Fruit fly (Drosophila melanogaster) whole organism, embryonic: ENCODE data around the gene CG16953.

Source experiments
- Asciz ChIP-seq: fragments of 200-800 bp; sonication (Bioruptor generic); optimal IDR thresholded peaks from 2 replicates; lab custom pipeline; 2017; ENCODE audit warnings: missing biosample characterization, mild to moderate bottlenecking, missing genetic modification characterization, missing genetic modification reagents
- Awh ChIP-seq: fragments of 200-800 bp; sonication (Bioruptor generic); IDR thresholded peaks from 2 replicates; pipeline ENCODE4, ENCODE4 v1.3.6; 2022; ENCODE audit warnings: missing biosample characterization, missing genetic modification characterization
- C15 ChIP-seq: fragments of 200-800 bp; sonication (Bioruptor generic); IDR thresholded peaks from 3 replicates; pipeline ENCODE4 v1.3.6; 2022; ENCODE audit warnings: missing biosample characterization, missing genetic modification characterization
- CG12236 ChIP-seq: fragments of 200-800 bp; sonication (Bioruptor generic); optimal IDR thresholded peaks from 2 replicates; lab custom pipeline; 2016; ENCODE audit warnings: missing biosample characterization, missing genetic modification characterization
- CG17612 ChIP-seq: fragments of 200-800 bp; sonication (Bioruptor generic); IDR thresholded peaks from 2 replicates; pipeline ENCODE4 v1.3.6; 2022; ENCODE audit warnings: missing biosample characterization, missing genetic modification characterization
- CG18619 ChIP-seq: fragments of 200-800 bp; sonication (Bioruptor generic); optimal IDR thresholded peaks from 3 replicates; lab custom pipeline; 2017; ENCODE audit warnings: missing biosample characterization, mild to moderate bottlenecking, missing genetic modification characterization
- CG2129 ChIP-seq: fragments of 200-800 bp; sonication (Bioruptor generic); IDR thresholded peaks from 2 replicates; pipeline ENCODE4 v1.3.6; 2022; ENCODE audit warnings: missing biosample characterization, missing genetic modification characterization; ENCODE audit not compliant: partially characterized antibody
- CG42726 ChIP-seq: fragments of 200-800 bp; sonication (Bioruptor generic); IDR thresholded peaks from 2 replicates; pipeline ENCODE4 v1.3.6; 2022; ENCODE audit warnings: missing biosample characterization, missing genetic modification characterization; ENCODE audit not compliant: partially characterized antibody
- CG4360 ChIP-seq: fragments of 200-800 bp; sonication (Bioruptor generic); IDR thresholded peaks from 2 replicates; pipeline ENCODE4 v1.3.6; 2022; ENCODE audit warnings: missing biosample characterization, missing genetic modification characterization
- CG6854 ChIP-seq: fragments of 200-800 bp; sonication (Bioruptor generic); optimal IDR thresholded peaks from 3 replicates; lab custom pipeline; 2017; ENCODE audit warnings: missing biosample characterization, mild to moderate bottlenecking, missing genetic modification characterization
- CG7745 ChIP-seq: fragments of 200-800 bp; sonication (Bioruptor generic); optimal IDR thresholded peaks from 2 replicates; lab custom pipeline; 2018; ENCODE audit warnings: missing biosample characterization, mild to moderate bottlenecking, missing genetic modification characterization, moderate library complexity
- CG8359 ChIP-seq: fragments of 200-800 bp; sonication (Bioruptor generic); optimal IDR thresholded peaks from 2 replicates; lab custom pipeline; 2017; ENCODE audit warnings: missing biosample characterization, mild to moderate bottlenecking, missing genetic modification characterization, borderline replicate concordance
- CG8388 ChIP-seq: fragments of 200-800 bp; sonication (Bioruptor generic); optimal IDR thresholded peaks from 2 replicates; lab custom pipeline; 2019; ENCODE audit warnings: missing biosample characterization, mild to moderate bottlenecking, missing genetic modification characterization, moderate library complexity
- Camta ChIP-seq: fragments of 200-800 bp; sonication (Bioruptor generic); optimal IDR thresholded peaks from 2 replicates; lab custom pipeline; 2016; ENCODE audit warnings: missing biosample characterization, missing genetic modification characterization
- Drgx ChIP-seq: fragments of 200-800 bp; sonication (Bioruptor generic); IDR thresholded peaks from 2 replicates; pipeline ENCODE4 v1.3.6; 2022; ENCODE audit warnings: missing biosample characterization, missing genetic modification characterization
- Eip74EF ChIP-seq, 2 experiments: fragments of 200-800 bp in 1 of 2; fragments of >200 bp in 1 of 2; sonication (Bioruptor generic) in 1 of 2; optimal IDR thresholded peaks; 2 replicates each; lab custom pipeline; 2017 to 2019; ENCODE audit warnings: missing biosample characterization in 2 of 2, missing genetic modification characterization in 2 of 2, mild to moderate bottlenecking in 1 of 2, moderate library complexity in 1 of 2
- Fer1 ChIP-seq: fragments of 200-800 bp; sonication (Bioruptor generic); optimal IDR thresholded peaks from 2 replicates; lab custom pipeline; 2017; ENCODE audit warnings: missing biosample characterization, mild to moderate bottlenecking, missing genetic modification characterization
- Gug ChIP-seq: fragments of 200-800 bp; sonication (Bioruptor generic); IDR thresholded peaks from 4 replicates; pipeline ENCODE4 v1.3.6; 2022; ENCODE audit warnings: missing biosample characterization, missing genetic modification characterization
- HLH4C ChIP-seq: fragments of 200-800 bp; sonication (Bioruptor generic); IDR thresholded peaks from 3 replicates; pipeline ENCODE4 v1.3.6; 2022; ENCODE audit warnings: missing biosample characterization, missing genetic modification characterization; ENCODE audit not compliant: partially characterized antibody
- Hr78 ChIP-seq, 2 experiments: fragments of 200-800 bp in 1 of 2; fragments of >200 bp in 1 of 2; sonication (Bioruptor generic) in 1 of 2; optimal IDR thresholded peaks; 2 replicates each; lab custom pipeline; 2017 to 2019; ENCODE audit warnings: missing biosample characterization in 2 of 2, missing genetic modification characterization in 2 of 2, mild to moderate bottlenecking in 1 of 2, moderate library complexity in 1 of 2
- Lpt ChIP-seq: fragments of >200 bp; optimal IDR thresholded peaks from 2 replicates; lab custom pipeline; 2018; ENCODE audit warnings: missing biosample characterization, missing genetic modification characterization
- Med ChIP-seq: fragments of 200-800 bp; sonication (Bioruptor generic); peaks from one replicate; lab custom pipeline; 2016; ENCODE audit warnings: missing biosample characterization, missing genetic modification characterization, mild to moderate bottlenecking, inconsistent platforms, moderate library complexity
- NC2α ChIP-seq: fragments of 200-800 bp; sonication (Bioruptor generic); optimal IDR thresholded peaks from 2 replicates; lab custom pipeline; 2016; ENCODE audit warnings: missing biosample characterization, missing genetic modification characterization
- Sox100B ChIP-seq: fragments of 200-800 bp; sonication (Bioruptor generic); optimal IDR thresholded peaks from 3 replicates; lab custom pipeline; 2018; ENCODE audit warnings: missing biosample characterization, mild to moderate bottlenecking, missing genetic modification characterization
- Spps ChIP-seq: fragments of 200-800 bp; sonication (Bioruptor generic); optimal IDR thresholded peaks from 2 replicates; lab custom pipeline; 2018; ENCODE audit warnings: missing biosample characterization, mild to moderate bottlenecking, missing genetic modification characterization
- Tbp ChIP-seq: fragments of >200 bp; optimal IDR thresholded peaks from 2 replicates; lab custom pipeline; 2018; ENCODE audit warnings: missing biosample characterization, missing genetic modification characterization
- al ChIP-seq: fragments of 200-800 bp; sonication (Bioruptor generic); IDR thresholded peaks from 2 replicates; pipeline ENCODE4 v1.3.6; 2022; ENCODE audit warnings: missing biosample characterization, missing genetic modification characterization
- ara ChIP-seq: fragments of 200-800 bp; sonication (Bioruptor generic); IDR thresholded peaks from 2 replicates; pipeline ENCODE4 v1.3.6; 2022; ENCODE audit warnings: missing biosample characterization, missing genetic modification characterization
- cas ChIP-seq: fragments of 200-800 bp; sonication (Bioruptor generic); IDR thresholded peaks from 2 replicates; pipeline ENCODE4 v1.3.6; 2022; ENCODE audit warnings: missing biosample characterization, missing genetic modification characterization
- cato ChIP-seq: fragments of 200-800 bp; sonication (Bioruptor generic); optimal IDR thresholded peaks from 2 replicates; lab custom pipeline; 2016; ENCODE audit warnings: missing biosample characterization, missing genetic modification characterization, borderline replicate concordance
- cwo ChIP-seq: fragments of 200-800 bp; sonication (Bioruptor generic); optimal IDR thresholded peaks from 3 replicates; lab custom pipeline; 2017; ENCODE audit warnings: missing biosample characterization, missing genetic modification characterization, mild to moderate bottlenecking, moderate library complexity, missing genetic modification reagents
- dan ChIP-seq: fragments of 200-800 bp; sonication (Bioruptor generic); IDR thresholded peaks from 2 replicates; pipeline ENCODE4 v1.3.6; 2022; ENCODE audit warnings: missing biosample characterization, missing genetic modification characterization
- dati ChIP-seq: fragments of 200-800 bp; sonication (Bioruptor generic); IDR thresholded peaks from 2 replicates; pipeline ENCODE4 v1.3.6; 2022; ENCODE audit warnings: missing biosample characterization, missing genetic modification characterization
- disco-r ChIP-seq: fragments of 200-800 bp; sonication (Bioruptor generic); optimal IDR thresholded peaks from 2 replicates; lab custom pipeline; 2016; ENCODE audit warnings: missing biosample characterization, missing genetic modification characterization
- gce ChIP-seq: fragments of 200-800 bp; sonication (Bioruptor generic); IDR thresholded peaks from 3 replicates; pipeline ENCODE4 v1.3.6; 2022; ENCODE audit warnings: missing biosample characterization, missing genetic modification characterization
- gro ChIP-seq: fragments of 200-800 bp; sonication (Bioruptor generic); optimal IDR thresholded peaks from 2 replicates; lab custom pipeline; 2016; ENCODE audit warnings: missing biosample characterization, missing genetic modification characterization
- nau ChIP-seq: fragments of 200-800 bp; sonication (Bioruptor generic); optimal IDR thresholded peaks from 3 replicates; lab custom pipeline; 2017; ENCODE audit warnings: missing biosample characterization, mild to moderate bottlenecking, missing genetic modification characterization, missing genetic modification reagents
- nerfin-2 ChIP-seq: fragments of 200-800 bp; sonication (Bioruptor generic); IDR thresholded peaks from 2 replicates; pipeline ENCODE4 v1.3.6; 2022; ENCODE audit warnings: missing biosample characterization, missing genetic modification characterization; ENCODE audit not compliant: partially characterized antibody
- odd ChIP-seq: fragments of 200-800 bp; sonication (Bioruptor generic); optimal IDR thresholded peaks from 2 replicates; lab custom pipeline; 2017; ENCODE audit warnings: missing biosample characterization, mild to moderate bottlenecking, missing genetic modification characterization
- p53 ChIP-seq: fragments of 200-800 bp; sonication (Bioruptor generic); optimal IDR thresholded peaks from 2 replicates; lab custom pipeline; 2016; ENCODE audit warnings: missing biosample characterization, missing genetic modification characterization
- peb ChIP-seq: fragments of 200-800 bp; sonication (Bioruptor generic); IDR thresholded peaks from 2 replicates; pipeline ENCODE4 v1.3.6; 2022; ENCODE audit warnings: missing biosample characterization, missing genetic modification characterization
- pros ChIP-seq: fragments of 200-800 bp; sonication (Bioruptor generic); optimal IDR thresholded peaks from 3 replicates; lab custom pipeline; 2019; ENCODE audit warnings: missing biosample characterization, mild to moderate bottlenecking, missing genetic modification characterization, moderate library complexity
- psq ChIP-seq: fragments of 200-800 bp; sonication (Bioruptor generic); optimal IDR thresholded peaks from 2 replicates; lab custom pipeline; 2017; ENCODE audit warnings: missing biosample characterization, missing genetic modification characterization
- scrt ChIP-seq: fragments of 200-800 bp; sonication (Bioruptor generic); optimal IDR thresholded peaks from 2 replicates; lab custom pipeline; 2018; ENCODE audit warnings: missing biosample characterization, mild to moderate bottlenecking, missing genetic modification characterization, moderate library complexity
- tap ChIP-seq: fragments of 200-800 bp; optimal IDR thresholded peaks from 3 replicates; lab custom pipeline; 2019; ENCODE audit warnings: missing biosample characterization, mild to moderate bottlenecking, missing genetic modification characterization, moderate library complexity
- trem ChIP-seq: fragments of 200-800 bp; optimal IDR thresholded peaks from 3 replicates; lab custom pipeline; 2019; ENCODE audit warnings: missing biosample characterization, mild to moderate bottlenecking, missing genetic modification characterization, moderate library complexity
- ttk ChIP-seq: fragments of 200-800 bp; sonication (Bioruptor generic); IDR thresholded peaks from 2 replicates; pipeline ENCODE4 v2.1.2; 2022; ENCODE audit warnings: missing biosample characterization, missing genetic modification characterization
- unpg ChIP-seq: fragments of 200-800 bp; sonication (Bioruptor generic); optimal IDR thresholded peaks from 3 replicates; lab custom pipeline; 2018; ENCODE audit warnings: missing biosample characterization, mild to moderate bottlenecking, missing genetic modification characterization, moderate library complexity

Gene CG16953

DNA sequence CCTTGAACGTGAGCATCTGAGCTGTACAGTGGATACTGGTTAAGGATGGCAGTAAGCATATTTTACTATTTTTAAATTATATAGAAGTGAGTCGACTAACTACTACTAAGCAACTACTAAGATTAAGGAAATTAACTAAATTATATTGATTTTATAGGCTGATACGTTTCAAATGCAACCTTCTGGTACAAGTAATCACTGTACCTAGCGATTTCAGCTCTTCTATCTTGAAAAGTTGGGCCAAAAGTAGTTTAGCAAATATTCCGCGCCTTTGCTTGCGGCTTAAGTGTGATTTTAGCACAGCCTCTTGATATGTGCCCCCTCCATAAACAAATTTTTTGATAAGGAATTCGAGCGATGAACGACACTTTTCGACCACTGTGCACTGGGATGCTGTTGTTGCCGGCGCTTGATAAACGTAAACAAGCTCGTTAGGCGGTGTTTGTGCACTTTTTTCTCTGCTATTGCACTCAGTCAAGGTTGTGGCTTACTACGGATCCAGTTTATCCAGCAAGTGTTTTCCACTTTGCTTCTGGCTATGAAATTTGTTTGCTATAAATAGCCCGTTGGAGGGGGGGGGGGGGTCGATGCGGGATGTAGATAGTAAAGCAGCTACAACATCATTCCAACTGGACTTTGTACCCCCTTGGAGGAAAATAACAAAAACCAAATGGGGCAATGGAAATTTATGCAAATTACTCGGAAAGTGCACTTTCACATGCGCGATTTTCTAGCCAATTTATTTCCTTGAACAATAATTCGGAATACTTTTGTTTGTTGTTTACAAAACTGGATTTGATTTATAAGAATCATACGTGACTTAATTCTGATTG lies 29.1 kb downstream of the CG16953 start (continued):
- TF ChIP-seq Lpt (GFP tag; lab: Kevin White, UChicago) (no peak), unpg (GFP tag; lab: Kevin White, UChicago) (peak; percentile 53), Spps (tag; lab: Kevin White, UChicago) (no peak), CG2129 (GFP tag; lab: Robert Waterston, UW) (no peak), Eip74EF (GFP tag; optimal IDR thresholded peaks at IDR 0.05; lab: Kevin White, UChicago) (no peak), CG42726 (GFP tag; lab: Robert Waterston, UW) (no peak), nerfin-2 (GFP tag; lab: Robert Waterston, UW) (0 out of 2 replicates have a peak, but pooled peaks have one; percentile 19), peb (GFP tag; lab: Robert Waterston, UW) (0 out of 2 replicates have a peak, but pooled peaks have one; percentile 24), CG8359 (no peak), Drgx (GFP tag; lab: Robert Waterston, UW) (peak; percentile 74), Camta (GFP tag; lab: Kevin White, UChicago) (no peak), CG18619 (GFP tag; lab: Kevin White, UChicago) (peak; percentile 56), Sox100B (GFP tag; lab: Kevin White, UChicago) (peak; percentile 59), CG7745 (tag; lab: Kevin White, UChicago) (no peak), cwo (GFP tag; lab: Kevin White, UChicago) (peak; percentile 78), ttk (GFP tag; lab: Robert Waterston, UW) (peak; percentile 66), scrt (GFP tag; lab: Kevin White, UChicago) (peak; percentile 68), nau (GFP tag; lab: Kevin White, UChicago) (no peak), Asciz (GFP tag; lab: Kevin White, UChicago) (no peak), Med (GFP tag; lab: Kevin White, UChicago) (peak; percentile 88), pros (no peak), gce (0 out of 3 replicates have a peak, but pooled peaks have one; percentile 24), HLH4C (no peak), Fer1 (GFP tag; lab: Kevin White, UChicago) (peak; percentile 66), Tbp (no peak), al (GFP tag; lab: Robert Waterston, UW) (peak; percentile 89), odd (GFP tag; lab: Kevin White, UChicago) (no peak), disco-r (GFP tag; lab: Kevin White, UChicago) (no peak), CG12236 (GFP tag; lab: Kevin White, UChicago) (no peak), NC2α (GFP tag; lab: Kevin White, UChicago) (no peak), Awh (peak; percentile 70), Gug (GFP tag; lab: Robert Waterston, UW) (peak; percentile 68; the same call in 3 of the 4 replicates), dati (GFP tag; lab: Robert Waterston, UW) (no peak), CG17612 (peak; percentile 46; the same call in 1 of the 2 replicates), gro (GFP tag; lab: Kevin White, UChicago) (no peak), trem (no peak), C15 (GFP tag; lab: Robert Waterston, UW) (0 out of 3 replicates have a peak, but pooled peaks have one; percentile 54), psq (GFP tag; lab: Kevin White, UChicago) (no peak), dan (GFP tag; lab: Robert Waterston, UW) (no peak), CG4360 (GFP tag; lab: Robert Waterston, UW) (peak; percentile 26; the same call in 1 of the 2 replicates), ara (peak; percentile 70), CG6854 (no peak), cas (GFP tag; lab: Robert Waterston, UW) (peak; percentile 77), Hr78 (GFP tag; optimal IDR thresholded peaks at IDR 0.05; lab: Kevin White, UChicago) (no peak), cato (GFP tag; lab: Kevin White, UChicago) (peak; percentile 34), CG8388 (no peak), p53 (no peak), tap (peak; percentile 65)
